Fruit fly (Drosophila melanogaster) whole organism, embryonic: ENCODE measurements around the gene CG2712.

Source experiments
- Aef1 ChIP-seq: fragments of 200-800 bp; sonication (Bioruptor generic); IDR thresholded peaks from 3 replicates; pipeline ENCODE4 v1.3.6; 2022; ENCODE audit warnings: missing biosample characterization, missing genetic modification characterization
- CG10267 ChIP-seq: fragments of 200-800 bp; sonication (Bioruptor generic); optimal IDR thresholded peaks from 2 replicates; lab custom pipeline; 2018; ENCODE audit warnings: missing biosample characterization, mild to moderate bottlenecking, missing genetic modification characterization, moderate library complexity
- CG10462 ChIP-seq: fragments of 200-800 bp; sonication (Bioruptor generic); optimal IDR thresholded peaks from 2 replicates; lab custom pipeline; 2016; ENCODE audit warnings: missing biosample characterization, missing genetic modification characterization
- CG10979 ChIP-seq: fragments of 200-800 bp; sonication (Bioruptor generic); optimal IDR thresholded peaks from 2 replicates; lab custom pipeline; 2018; ENCODE audit warnings: missing biosample characterization, mild to moderate bottlenecking, missing genetic modification characterization, moderate library complexity
- CG11456 ChIP-seq: fragments of 200-800 bp; sonication (Bioruptor generic); IDR thresholded peaks from 3 replicates; pipeline ENCODE4 v1.3.6; 2022; ENCODE audit warnings: missing biosample characterization, missing genetic modification characterization
- CG12071 ChIP-seq: fragments of 200-800 bp; sonication (Bioruptor generic); optimal IDR thresholded peaks from 3 replicates; lab custom pipeline; 2018; ENCODE audit warnings: missing biosample characterization, mild to moderate bottlenecking, missing genetic modification characterization
- CG13775 ChIP-seq: fragments of 200-800 bp; sonication (Bioruptor generic); optimal IDR thresholded peaks from 3 replicates; lab custom pipeline; 2017; ENCODE audit warnings: missing biosample characterization, mild to moderate bottlenecking, missing genetic modification characterization
- CG14965 ChIP-seq: fragments of 200-800 bp; sonication (Bioruptor generic); optimal IDR thresholded peaks from 2 replicates; lab custom pipeline; 2016; ENCODE audit warnings: missing biosample characterization, missing genetic modification characterization, borderline replicate concordance
- CG15011 ChIP-seq: fragments of 200-800 bp; sonication (Bioruptor generic); optimal IDR thresholded peaks from 3 replicates; lab custom pipeline; 2018; ENCODE audit warnings: missing biosample characterization, mild to moderate bottlenecking, missing genetic modification characterization
- CG30020 ChIP-seq: fragments of 200-800 bp; optimal IDR thresholded peaks from 2 replicates; lab custom pipeline; 2019; ENCODE audit warnings: missing biosample characterization, mild to moderate bottlenecking, missing genetic modification characterization, moderate library complexity
- CG33213 ChIP-seq: fragments of 200-800 bp; sonication (Bioruptor generic); optimal IDR thresholded peaks from 3 replicates; lab custom pipeline; 2016; ENCODE audit warnings: missing biosample characterization, missing genetic modification characterization
- CG4707 ChIP-seq: fragments of 200-800 bp; sonication (Bioruptor generic); optimal IDR thresholded peaks from 2 replicates; lab custom pipeline; 2018; ENCODE audit warnings: missing biosample characterization, mild to moderate bottlenecking, missing genetic modification characterization, moderate library complexity
- CG4730 ChIP-seq: fragments of 200-800 bp; sonication (Bioruptor generic); IDR thresholded peaks from 2 replicates; pipeline ENCODE4 v1.3.6; 2022; ENCODE audit warnings: missing biosample characterization, missing genetic modification characterization
- CG4820 ChIP-seq: fragments of 200-800 bp; sonication (Bioruptor generic); optimal IDR thresholded peaks from 3 replicates; lab custom pipeline; 2016; ENCODE audit warnings: missing biosample characterization, missing genetic modification characterization
- CG5180 ChIP-seq: fragments of 200-800 bp; sonication (Bioruptor generic); optimal IDR thresholded peaks from 3 replicates; lab custom pipeline; 2017; ENCODE audit warnings: missing biosample characterization, missing genetic modification characterization, mild to moderate bottlenecking, moderate library complexity, missing genetic modification reagents
- CG6175 ChIP-seq: fragments of 200-800 bp; sonication (Bioruptor generic); IDR thresholded peaks from 3 replicates; pipeline ENCODE4 v1.3.6; 2022; ENCODE audit warnings: missing biosample characterization, missing genetic modification characterization
- CG7357 ChIP-seq: fragments of 200-800 bp; sonication (Bioruptor generic); IDR thresholded peaks from 3 replicates; pipeline ENCODE4 v1.3.6; 2022; ENCODE audit warnings: missing biosample characterization, missing genetic modification characterization
- CG9215 ChIP-seq: fragments of 200-800 bp; sonication (Bioruptor generic); IDR thresholded peaks from 2 replicates; pipeline ENCODE4 v1.3.6; 2022; ENCODE audit warnings: missing biosample characterization, missing genetic modification characterization
- CG9876 ChIP-seq: fragments of 200-800 bp; sonication (Bioruptor generic); optimal IDR thresholded peaks from 2 replicates; lab custom pipeline; 2016; ENCODE audit warnings: missing biosample characterization, missing genetic modification characterization
- Camta ChIP-seq: fragments of 200-800 bp; sonication (Bioruptor generic); optimal IDR thresholded peaks from 2 replicates; lab custom pipeline; 2016; ENCODE audit warnings: missing biosample characterization, missing genetic modification characterization
- Chrac-16 ChIP-seq: fragments of 200-800 bp; sonication (Bioruptor generic); optimal IDR thresholded peaks from 3 replicates; lab custom pipeline; 2016; ENCODE audit warnings: missing biosample characterization, missing genetic modification characterization
- D19B ChIP-seq: fragments of 200-800 bp; sonication (Bioruptor generic); optimal IDR thresholded peaks from 2 replicates; lab custom pipeline; 2017; ENCODE audit warnings: missing biosample characterization, mild to moderate bottlenecking, missing genetic modification characterization
- Dbx ChIP-seq: fragments of 200-800 bp; sonication (Bioruptor generic); IDR thresholded peaks from 3 replicates; pipeline ENCODE4 v1.3.6; 2022; ENCODE audit warnings: missing biosample characterization, missing genetic modification characterization
- Dfd ChIP-seq, 2 experiments: fragments of >200 bp; optimal IDR thresholded peaks; 2 replicates each; lab custom pipeline; 2017; ENCODE audit warnings: missing biosample characterization in 2 of 2, missing genetic modification characterization in 2 of 2
- Dref ChIP-seq: fragments of 200-800 bp; sonication (Bioruptor generic); IDR thresholded peaks from 2 replicates; pipeline ENCODE4 v1.3.6; 2022; ENCODE audit warnings: missing biosample characterization, missing genetic modification characterization
- Fer3 ChIP-seq: fragments of 200-800 bp; sonication (Bioruptor generic); optimal IDR thresholded peaks from 2 replicates; lab custom pipeline; 2018; ENCODE audit warnings: missing biosample characterization, mild to moderate bottlenecking, missing genetic modification characterization, moderate library complexity
- GATAe ChIP-seq: fragments of 200-800 bp; sonication (Bioruptor generic); conservative IDR thresholded peaks from 2 replicates; pipeline ENCODE4 v1.3.6; 2022; ENCODE audit warnings: missing biosample characterization, missing genetic modification characterization
- Hey ChIP-seq: fragments of 200-800 bp; sonication (Bioruptor generic); optimal IDR thresholded peaks from 3 replicates; lab custom pipeline; 2018; ENCODE audit warnings: missing biosample characterization, mild to moderate bottlenecking, missing genetic modification characterization
- Hmx ChIP-seq: fragments of 200-800 bp; sonication (Bioruptor generic); optimal IDR thresholded peaks from 2 replicates; lab custom pipeline; 2016; ENCODE audit warnings: missing biosample characterization, missing genetic modification characterization
- Hr39 ChIP-seq: fragments of >200 bp; optimal IDR thresholded peaks from 2 replicates; lab custom pipeline; 2017
- Lim3 ChIP-seq: fragments of 200-800 bp; sonication (Bioruptor generic); IDR thresholded peaks from 2 replicates; pipeline ENCODE4 v1.3.6; 2022; ENCODE audit warnings: missing biosample characterization, missing genetic modification characterization
- Mad ChIP-seq: fragments of 200-800 bp; sonication (Bioruptor generic); optimal IDR thresholded peaks from 2 replicates; lab custom pipeline; 2016; ENCODE audit warnings: missing biosample characterization, missing genetic modification characterization
- NfI ChIP-seq: fragments of 200-800 bp; sonication (Bioruptor generic); optimal IDR thresholded peaks from 3 replicates; lab custom pipeline; 2018; ENCODE audit warnings: missing biosample characterization, mild to moderate bottlenecking, missing genetic modification characterization, moderate library complexity
- Oaz ChIP-seq: fragments of 200-800 bp; sonication (Bioruptor generic); IDR thresholded peaks from 2 replicates; pipeline ENCODE4 v1.3.6; 2022; ENCODE audit warnings: missing biosample characterization, missing genetic modification characterization
- Poxn ChIP-seq: fragments of 200-800 bp; sonication (Bioruptor generic); IDR thresholded peaks from 2 replicates; pipeline ENCODE4 v1.3.6; 2022; ENCODE audit warnings: missing biosample characterization, missing genetic modification characterization
- Rx ChIP-seq: fragments of 200-800 bp; sonication (Bioruptor generic); IDR thresholded peaks from 2 replicates; pipeline ENCODE4 v1.3.6; 2022; ENCODE audit warnings: missing biosample characterization, missing genetic modification characterization
- Taf1 ChIP-seq: fragments of 200-800 bp; sonication (Bioruptor generic); IDR thresholded peaks from 2 replicates; pipeline ENCODE4 v1.3.6; 2022; ENCODE audit warnings: missing biosample characterization, missing genetic modification characterization
- ac ChIP-seq: fragments of 200-800 bp; sonication (Bioruptor generic); optimal IDR thresholded peaks from 3 replicates; lab custom pipeline; 2017; ENCODE audit warnings: missing biosample characterization, mild to moderate bottlenecking, missing genetic modification characterization
- bcd ChIP-seq: fragments of 200-800 bp; sonication (Bioruptor generic); optimal IDR thresholded peaks from 2 replicates; lab custom pipeline; 2017; ENCODE audit warnings: missing biosample characterization, mild to moderate bottlenecking, missing genetic modification characterization
- dati ChIP-seq: fragments of 200-800 bp; sonication (Bioruptor generic); IDR thresholded peaks from 2 replicates; pipeline ENCODE4 v1.3.6; 2022; ENCODE audit warnings: missing biosample characterization, missing genetic modification characterization
- dysf ChIP-seq: fragments of 200-800 bp; sonication (Bioruptor generic); IDR thresholded peaks from 3 replicates; pipeline ENCODE4 v1.3.6; 2022; ENCODE audit warnings: missing biosample characterization, missing genetic modification characterization
- eve ChIP-seq, 2 experiments: fragments of >200 bp; optimal IDR thresholded peaks; 2 replicates each; lab custom pipeline; 2017; ENCODE audit warnings: missing biosample characterization in 2 of 2, missing genetic modification characterization in 2 of 2
- fu2 ChIP-seq: fragments of 200-800 bp; sonication (Bioruptor generic); optimal IDR thresholded peaks from 2 replicates; lab custom pipeline; 2016; ENCODE audit warnings: missing biosample characterization, missing genetic modification characterization
- her ChIP-seq: fragments of 200-800 bp; sonication (Bioruptor generic); optimal IDR thresholded peaks from 2 replicates; lab custom pipeline; 2016; ENCODE audit warnings: missing biosample characterization, missing genetic modification characterization
- insv ChIP-seq, 2 experiments: fragments of 200-800 bp; sonication (Bioruptor generic); optimal IDR thresholded peaks; 3 replicates each; lab custom pipeline; 2016 to 2018; ENCODE audit warnings: missing biosample characterization in 2 of 2, missing genetic modification characterization in 2 of 2
- maf-S ChIP-seq: fragments of 200-800 bp; sonication (Bioruptor generic); optimal IDR thresholded peaks from 2 replicates; lab custom pipeline; 2016; ENCODE audit warnings: missing biosample characterization, missing genetic modification characterization
- nmo ChIP-seq: fragments of 200-800 bp; sonication (Bioruptor generic); optimal IDR thresholded peaks from 2 replicates; lab custom pipeline; 2018; ENCODE audit warnings: missing biosample characterization, mild to moderate bottlenecking, missing genetic modification characterization, moderate library complexity
- pnt ChIP-seq: fragments of 200-800 bp; sonication (Bioruptor generic); optimal IDR thresholded peaks from 3 replicates; lab custom pipeline; 2016; ENCODE audit warnings: missing biosample characterization, missing genetic modification characterization
- ranshi ChIP-seq: fragments of 200-800 bp; sonication (Bioruptor generic); IDR thresholded peaks from 2 replicates; pipeline ENCODE4 v1.3.6; 2022; ENCODE audit warnings: missing biosample characterization, missing genetic modification characterization
- sisA ChIP-seq: fragments of 200-800 bp; sonication (Bioruptor generic); IDR thresholded peaks from 2 replicates; pipeline ENCODE4 v1.3.6; 2022; ENCODE audit warnings: missing biosample characterization, missing genetic modification characterization
- slou ChIP-seq: fragments of 200-800 bp; sonication (Bioruptor generic); optimal IDR thresholded peaks from 3 replicates; lab custom pipeline; 2016; ENCODE audit warnings: missing biosample characterization, missing genetic modification characterization
- vvl ChIP-seq: fragments of 200-800 bp; sonication (Bioruptor generic); IDR thresholded peaks from 2 replicates; pipeline ENCODE4 v1.3.6; 2022; ENCODE audit warnings: missing biosample characterization, missing genetic modification characterization
- zfh2 ChIP-seq: fragments of 200-800 bp; sonication (Bioruptor generic); optimal IDR thresholded peaks from 2 replicates; lab custom pipeline; 2016; ENCODE audit warnings: missing biosample characterization, missing genetic modification characterization

Gene CG2712

DNA sequence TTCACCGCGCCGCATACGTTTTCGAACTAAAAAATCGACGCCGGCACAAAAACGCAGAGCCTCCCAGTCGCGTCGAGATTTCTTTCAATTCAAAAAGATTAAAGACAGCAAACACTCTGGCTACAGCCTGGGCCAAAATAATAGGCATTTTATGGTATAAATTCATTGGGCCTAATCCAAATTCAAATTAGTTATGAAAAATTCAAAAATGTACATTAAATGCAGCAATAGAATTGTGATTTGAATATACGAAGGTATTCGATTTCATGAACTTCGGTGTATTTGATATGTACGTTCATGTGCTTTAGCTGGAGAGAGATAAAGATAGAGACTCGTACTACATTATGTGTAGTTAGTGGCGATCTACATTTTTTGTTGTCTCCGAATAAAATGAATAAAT lies 11.8 kb downstream of the CG2712 start, which contains the start of gene Syx4 (continued):
- peak; percentile 63 for TF ChIP-seq D19B
- peak; percentile 59 for TF ChIP-seq CG14965 (GFP tag; lab: Kevin White, UChicago)
- TF ChIP-seq Hey, result peak; percentile 27
- peak; percentile 76 for TF ChIP-seq CG5180 (GFP tag; lab: Kevin White, UChicago)
- TF ChIP-seq Dbx (GFP tag; lab: Robert Waterston, UW), result peak; percentile 89
- TF ChIP-seq NfI (GFP tag; lab: Kevin White, UChicago), result peak; percentile 88
- TF ChIP-seq maf-S (GFP tag; lab: Kevin White, UChicago), result peak; percentile 84
- peak; percentile 95 for TF ChIP-seq vvl (GFP tag; lab: Robert Waterston, UW)
- peak; percentile 92 for TF ChIP-seq bcd (GFP tag; lab: Kevin White, UChicago)
- peak; percentile 56 for TF ChIP-seq CG10462
- TF ChIP-seq eve (GFP tag; optimal IDR thresholded peaks at IDR 0.05; lab: Kevin White, UChicago), result peak in 1 of 2 experiments; percentile 92
- peak; percentile 92 for TF ChIP-seq dysf (GFP tag; lab: Robert Waterston, UW)
- peak; percentile 87 for TF ChIP-seq CG15011
- TF ChIP-seq Hmx, result peak; percentile 54
- no peak for TF ChIP-seq Dfd (GFP tag; optimal IDR thresholded peaks at IDR 0.05; lab: Kevin White, UChicago)
- peak; percentile 90 for TF ChIP-seq Oaz (GFP tag; lab: Robert Waterston, UW)
- TF ChIP-seq CG6175 (GFP tag; lab: Robert Waterston, UW), result peak; percentile 72; the same call in 1 of the 3 replicates
- TF ChIP-seq CG12071 (GFP tag; lab: Kevin White, UChicago), result peak; percentile 94
- TF ChIP-seq CG11456 (GFP tag; lab: Robert Waterston, UW), result peak; percentile 91
- TF ChIP-seq CG4730 (GFP tag; lab: Robert Waterston, UW), result peak; percentile 70
- peak; percentile 76 for TF ChIP-seq sisA (GFP tag; lab: Robert Waterston, UW)
- TF ChIP-seq ac, result no peak
- peak; percentile 76 for TF ChIP-seq GATAe (GFP tag; lab: Robert Waterston, UW)
- peak; percentile 81 for TF ChIP-seq Rx (GFP tag; lab: Robert Waterston, UW)
- TF ChIP-seq slou, result no peak
- TF ChIP-seq CG10979 (tag; lab: Kevin White, UChicago), result peak; percentile 78
- peak; percentile 88 for TF ChIP-seq nmo (GFP tag; lab: Kevin White, UChicago)
- peak; percentile 84 for TF ChIP-seq CG33213 (GFP tag; lab: Kevin White, UChicago)
- no peak for TF ChIP-seq CG30020
- TF ChIP-seq her (GFP tag; lab: Kevin White, UChicago), result peak; percentile 90
- peak; percentile 82 for TF ChIP-seq CG7357
- TF ChIP-seq CG9215 (GFP tag; lab: Robert Waterston, UW), result peak; percentile 69
- TF ChIP-seq pnt, result peak; percentile 71
- TF ChIP-seq Camta, result peak; percentile 84
- TF ChIP-seq fu2 (GFP tag; lab: Kevin White, UChicago), result peak; percentile 87
- TF ChIP-seq Dref, result 0 out of 2 replicates have a peak, but pooled peaks have one; percentile 18
- peak; percentile 85 for TF ChIP-seq CG4820 (GFP tag; lab: Kevin White, UChicago)
- peak; percentile 79 for TF ChIP-seq CG13775
- TF ChIP-seq dati (GFP tag; lab: Robert Waterston, UW), result peak; percentile 26; the same call in 1 of the 2 replicates
- peak; percentile 81 for TF ChIP-seq Mad (GFP tag; lab: Kevin White, UChicago)
- peak; percentile 53; the same call in 1 of the 2 replicates for TF ChIP-seq Lim3 (GFP tag; lab: Robert Waterston, UW)
- peak; percentile 89 for TF ChIP-seq zfh2 (GFP tag; lab: Kevin White, UChicago)
- peak; percentile 86 for TF ChIP-seq Aef1 (GFP tag; lab: Robert Waterston, UW)
- TF ChIP-seq CG9876, result peak; percentile 79
- TF ChIP-seq Fer3 (tag; lab: Kevin White, UChicago), result peak; percentile 95
- TF ChIP-seq CG10267 (tag; lab: Kevin White, UChicago), result peak; percentile 78
- TF ChIP-seq Hr39 (lab: Kevin White, UChicago), result no peak
- TF ChIP-seq CG4707, result peak; percentile 61
- no peak for TF ChIP-seq insv (GFP tag; optimal IDR thresholded peaks at IDR 0.05; lab: Kevin White, UChicago)
- peak; percentile 90 for TF ChIP-seq ranshi
- TF ChIP-seq Taf1 (GFP tag; lab: Robert Waterston, UW), result peak; percentile 83
- peak; percentile 79 for TF ChIP-seq Chrac-16 (GFP tag; lab: Kevin White, UChicago)
- peak; percentile 65 for TF ChIP-seq Poxn (GFP tag; lab: Robert Waterston, UW)
